Fruit fly (Drosophila melanogaster): ENCODE data around the gene CG6833.

The CG6833 gene

dm6 chr3L:14031171-14032126, 19.6 kb upstream of the CG6833 start, which contains the start of the genes CG6650 and endos (continued):
- TF ChIP-seq BtbVII (GFP tag; optimal IDR thresholded peaks at IDR 0.05) (no peak), CG6791 (GFP tag; IDR thresholded peaks at IDR 0.05; ENCODE audit: partially characterized antibody) (peak; percentile 84), Eip74EF (GFP tag; optimal IDR thresholded peaks at IDR 0.05) (no peak), oc (tag; optimal IDR thresholded peaks at IDR 0.05) (no peak), Chrac-16 (GFP tag; optimal IDR thresholded peaks at IDR 0.05) (peak; percentile 18), dimm (GFP tag; IDR thresholded peaks at IDR 0.05) (no peak), CG11247 (GFP tag; IDR thresholded peaks at IDR 0.05) (0 out of 2 replicates have a peak, but pooled peaks have one; percentile 18), Aef1 (GFP tag; IDR thresholded peaks at IDR 0.05) (0 out of 3 replicates have a peak, but pooled peaks have one; percentile 18), B-H1 (GFP tag; IDR thresholded peaks at IDR 0.05) (no peak), lola (GFP tag; optimal IDR thresholded peaks at IDR 0.05) (peak in 1 of 3 experiments; percentile 54), CoRest (tag; optimal IDR thresholded peaks at IDR 0.05) (peak; percentile 55), luna (GFP tag; optimal IDR thresholded peaks at IDR 0.05) (no peak), CG15601 (tag; optimal IDR thresholded peaks at IDR 0.05) (peak; percentile 51)

- TF ChIP-seq BtbVII (GFP tag; optimal IDR thresholded peaks at IDR 0.05) (no peak), CG3407 (GFP tag; optimal IDR thresholded peaks at IDR 0.05) (no peak), CG18764 (GFP tag; optimal IDR thresholded peaks at IDR 0.05) (no peak), CG13296 (GFP tag; optimal IDR thresholded peaks at IDR 0.05) (no peak), HLH54F (GFP tag; optimal IDR thresholded peaks at IDR 0.05) (no peak)
Observed at dm6 chr3L:14034476-14034875, 16.5 kb upstream of the CG6833 start, which contains the start of gene CG6661. Gene CG6661 (plus strand): TSS chr3L:14034776.

dm6 chr3L:14036867-14037313, 14.1 kb upstream of the CG6833 start, which contains the start of gene Hsp110:
Gene Hsp110 (plus strand): TSS chr3L:14037019.
- no peak for TF ChIP-seq CG18619 (GFP tag; optimal IDR thresholded peaks at IDR 0.05)
- TF ChIP-seq tgo (GFP tag; IDR thresholded peaks at IDR 0.05): no peak
- TF ChIP-seq Sin3A (optimal IDR thresholded peaks at IDR 0.05): peak; percentile 43
- TF ChIP-seq CG31388 (GFP tag; optimal IDR thresholded peaks at IDR 0.05): no peak
- no peak for TF ChIP-seq CG8765 (GFP tag; IDR thresholded peaks at IDR 0.05)
- TF ChIP-seq CG2875 (GFP tag; optimal IDR thresholded peaks at IDR 0.05): no peak
- TF ChIP-seq Oli (tag; optimal IDR thresholded peaks at IDR 0.05): no peak
- peak; percentile 51 for TF ChIP-seq mirr (GFP tag; optimal IDR thresholded peaks at IDR 0.05)
- TF ChIP-seq CG3847 (GFP tag; IDR thresholded peaks at IDR 0.05): no peak
- peak; percentile 95 for TF ChIP-seq E2f2 (GFP tag; IDR thresholded peaks at IDR 0.05)
- no peak for TF ChIP-seq Hr78 (GFP tag; optimal IDR thresholded peaks at IDR 0.05)
- no peak for TF ChIP-seq Dip2 (GFP tag; IDR thresholded peaks at IDR 0.05)
- no peak for TF ChIP-seq Aef1 (GFP tag; IDR thresholded peaks at IDR 0.05)
- no peak for TF ChIP-seq Awh (GFP tag; IDR thresholded peaks at IDR 0.05)
- TF ChIP-seq Mes4 (GFP tag; optimal IDR thresholded peaks at IDR 0.05): no peak
- no peak for TF ChIP-seq D19A (tag; optimal IDR thresholded peaks at IDR 0.05)
- peak; percentile 99 for TF ChIP-seq tna (GFP tag; IDR thresholded peaks at IDR 0.05; ENCODE audit: partially characterized antibody)
- no peak for TF ChIP-seq CG18011 (GFP tag; optimal IDR thresholded peaks at IDR 0.05)
- peak; percentile 81 for TF ChIP-seq Elba2 (GFP tag; optimal IDR thresholded peaks at IDR 0.05)
- no peak for TF ChIP-seq sc (optimal IDR thresholded peaks at IDR 0.05)
- TF ChIP-seq sc (GFP tag; optimal IDR thresholded peaks at IDR 0.05): no peak
- peak; percentile 10 for TF ChIP-seq Bteb2 (GFP tag; optimal IDR thresholded peaks at IDR 0.05)
- TF ChIP-seq CG7271 (tag; optimal IDR thresholded peaks at IDR 0.05): no peak
- TF ChIP-seq CG34224 (GFP tag; IDR thresholded peaks at IDR 0.05; ENCODE audit: partially characterized antibody): peak; percentile 100
- no peak for TF ChIP-seq Sry-β (GFP tag; optimal IDR thresholded peaks at IDR 0.05)
- no peak for TF ChIP-seq CG11085 (GFP tag; IDR thresholded peaks at IDR 0.05)
- TF ChIP-seq Jarid2 (GFP tag; optimal IDR thresholded peaks at IDR 0.05): no peak
- TF ChIP-seq grau (tag; optimal IDR thresholded peaks at IDR 0.05): peak; percentile 16
- no peak for TF ChIP-seq CG11247 (GFP tag; IDR thresholded peaks at IDR 0.05)
- TF ChIP-seq psq (GFP tag; optimal IDR thresholded peaks at IDR 0.05): no peak

Data from whole organism, embryonic.